Fruit fly (Drosophila melanogaster) whole organism, prepupa: ENCODE results near the gene Tsp26A.

Experiments
- Blimp-1 ChIP-seq: fragments of 200-800 bp; sonication (Bioruptor generic); optimal IDR thresholded peaks from 3 replicates; lab custom pipeline; 2017; ENCODE audit warnings: missing biosample characterization, missing genetic modification characterization, mild to moderate bottlenecking, moderate library complexity, missing genetic modification reagents
- CG10631 ChIP-seq: fragments of 200-800 bp; sonication (Bioruptor generic); optimal IDR thresholded peaks from 2 replicates; lab custom pipeline; 2016; ENCODE audit warnings: missing biosample characterization, missing genetic modification characterization
- CG11762 ChIP-seq: fragments of 200-800 bp; sonication (Bioruptor generic); optimal IDR thresholded peaks from 3 replicates; lab custom pipeline; 2016; ENCODE audit warnings: missing biosample characterization, missing genetic modification characterization; ENCODE audit not compliant: insufficient read depth
- CG11902 ChIP-seq: fragments of 200-800 bp; sonication (Bioruptor generic); optimal IDR thresholded peaks from 3 replicates; lab custom pipeline; 2016; ENCODE audit warnings: missing biosample characterization, missing genetic modification characterization
- CG15336 ChIP-seq: fragments of 200-800 bp; sonication (Bioruptor generic); IDR thresholded peaks from 2 replicates; pipeline ENCODE4 v1.3.6; 2022; ENCODE audit warnings: missing biosample characterization, missing genetic modification characterization
- CG1621 ChIP-seq: fragments of 200-800 bp; sonication (Bioruptor generic); optimal IDR thresholded peaks from 3 replicates; lab custom pipeline; 2018; ENCODE audit warnings: missing biosample characterization, mild to moderate bottlenecking, missing genetic modification characterization
- CG16779 ChIP-seq: fragments of 200-800 bp; sonication (Bioruptor generic); optimal IDR thresholded peaks from 3 replicates; lab custom pipeline; 2017; ENCODE audit warnings: missing biosample characterization, mild to moderate bottlenecking, missing genetic modification characterization
- CG3032 ChIP-seq: fragments of 200-800 bp; optimal IDR thresholded peaks from 2 replicates; lab custom pipeline; 2019; ENCODE audit warnings: missing biosample characterization, mild to moderate bottlenecking, missing genetic modification characterization, moderate library complexity
- CG31627 ChIP-seq: fragments of 200-800 bp; sonication (Bioruptor generic); optimal IDR thresholded peaks from 3 replicates; lab custom pipeline; 2016; ENCODE audit warnings: missing biosample characterization, missing genetic modification characterization
- CG32006 ChIP-seq: fragments of 200-800 bp; sonication (Bioruptor generic); optimal IDR thresholded peaks from 3 replicates; lab custom pipeline; 2017; ENCODE audit warnings: missing biosample characterization, mild to moderate bottlenecking, missing genetic modification characterization
- CG34406 ChIP-seq: fragments of 200-800 bp; sonication (Bioruptor generic); optimal IDR thresholded peaks from 3 replicates; lab custom pipeline; 2016; ENCODE audit warnings: missing biosample characterization, missing genetic modification characterization
- CG3919 ChIP-seq: fragments of 200-800 bp; sonication (Bioruptor generic); optimal IDR thresholded peaks from 3 replicates; lab custom pipeline; 2016; ENCODE audit warnings: missing biosample characterization, missing genetic modification characterization
- CG4318 ChIP-seq: fragments of 200-800 bp; sonication (Bioruptor generic); optimal IDR thresholded peaks from 3 replicates; lab custom pipeline; 2017; ENCODE audit warnings: missing biosample characterization, mild to moderate bottlenecking, missing genetic modification characterization
- CG6792 ChIP-seq: fragments of 200-800 bp; sonication (Bioruptor generic); optimal IDR thresholded peaks from 3 replicates; lab custom pipeline; 2016; ENCODE audit warnings: missing biosample characterization, missing genetic modification characterization
- CG6808 ChIP-seq: fragments of 200-800 bp; sonication (Bioruptor generic); optimal IDR thresholded peaks from 3 replicates; lab custom pipeline; 2017; ENCODE audit warnings: missing biosample characterization, missing genetic modification characterization, mild to moderate bottlenecking, moderate library complexity, missing genetic modification reagents
- CG8632 ChIP-seq: fragments of 200-800 bp; sonication (Bioruptor generic); optimal IDR thresholded peaks from 3 replicates; lab custom pipeline; 2016; ENCODE audit warnings: missing biosample characterization, missing genetic modification characterization
- Eip75B ChIP-seq: fragments of 200-800 bp; sonication (Bioruptor generic); optimal IDR thresholded peaks from 3 replicates; lab custom pipeline; 2016; ENCODE audit warnings: missing biosample characterization, missing genetic modification characterization
- Eip78C ChIP-seq: fragments of 200-800 bp; sonication (Bioruptor generic); peaks from one replicate; lab custom pipeline; 2016; ENCODE audit warnings: missing biosample characterization, missing genetic modification characterization
- Eip93F ChIP-seq: fragments of 200-800 bp; sonication (Bioruptor generic); optimal IDR thresholded peaks from 2 replicates; lab custom pipeline; 2016; ENCODE audit warnings: missing biosample characterization, mild to moderate bottlenecking, missing genetic modification characterization
- Hr39 ChIP-seq: fragments of 200-800 bp; sonication (Bioruptor generic); optimal IDR thresholded peaks from 2 replicates; lab custom pipeline; 2016; ENCODE audit warnings: missing biosample characterization, missing genetic modification characterization
- Hr4 ChIP-seq: fragments of 200-800 bp; sonication (Bioruptor generic); optimal IDR thresholded peaks from 3 replicates; lab custom pipeline; 2016; ENCODE audit warnings: missing biosample characterization, missing genetic modification characterization
- OdsH ChIP-seq: fragments of 200-800 bp; sonication (Bioruptor generic); optimal IDR thresholded peaks from 3 replicates; lab custom pipeline; 2016; ENCODE audit warnings: missing biosample characterization, missing genetic modification characterization
- Smox ChIP-seq: fragments of 200-800 bp; sonication (Bioruptor generic); optimal IDR thresholded peaks from 3 replicates; lab custom pipeline; 2016; ENCODE audit warnings: missing biosample characterization, missing genetic modification characterization
- Sox102F ChIP-seq: fragments of 200-800 bp; sonication (Bioruptor generic); optimal IDR thresholded peaks from 2 replicates; lab custom pipeline; 2016; ENCODE audit warnings: missing biosample characterization, mild to moderate bottlenecking, missing genetic modification characterization
- Sox14 ChIP-seq: fragments of 200-800 bp; sonication (Bioruptor generic); optimal IDR thresholded peaks from 3 replicates; lab custom pipeline; 2016; ENCODE audit warnings: missing biosample characterization, missing genetic modification characterization
- Sox15 ChIP-seq: fragments of 200-800 bp; sonication (Bioruptor generic); optimal IDR thresholded peaks from 3 replicates; lab custom pipeline; 2016; ENCODE audit warnings: missing biosample characterization, missing genetic modification characterization
- achi ChIP-seq: fragments of 200-800 bp; sonication (Bioruptor generic); optimal IDR thresholded peaks from 3 replicates; lab custom pipeline; 2016; ENCODE audit warnings: missing biosample characterization, missing genetic modification characterization
- acj6 ChIP-seq: fragments of 200-800 bp; sonication (Bioruptor generic); optimal IDR thresholded peaks from 3 replicates; lab custom pipeline; 2016; ENCODE audit warnings: missing biosample characterization, missing genetic modification characterization
- cyc ChIP-seq: fragments of 200-800 bp; sonication (Bioruptor generic); optimal IDR thresholded peaks from 3 replicates; lab custom pipeline; 2016; ENCODE audit warnings: missing biosample characterization, missing genetic modification characterization
- dac ChIP-seq: fragments of 200-800 bp; sonication (Bioruptor generic); optimal IDR thresholded peaks from 2 replicates; lab custom pipeline; 2017; ENCODE audit warnings: missing biosample characterization, mild to moderate bottlenecking, missing genetic modification characterization
- eg ChIP-seq: fragments of 200-800 bp; sonication (Bioruptor generic); IDR thresholded peaks from 3 replicates; pipeline ENCODE4 v1.3.6; 2022; ENCODE audit warnings: missing biosample characterization, missing genetic modification characterization
- esn ChIP-seq: fragments of 200-800 bp; sonication (Bioruptor generic); optimal IDR thresholded peaks from 2 replicates; lab custom pipeline; 2016; ENCODE audit warnings: missing biosample characterization, mild to moderate bottlenecking, missing genetic modification characterization, moderate library complexity
- fd59A ChIP-seq: fragments of 200-800 bp; sonication (Bioruptor generic); optimal IDR thresholded peaks from 2 replicates; lab custom pipeline; 2017; ENCODE audit warnings: missing biosample characterization, mild to moderate bottlenecking, missing genetic modification characterization, missing genetic modification reagents
- fd85E ChIP-seq: fragments of 200-800 bp; sonication (Bioruptor generic); optimal IDR thresholded peaks from 3 replicates; lab custom pipeline; 2016; ENCODE audit warnings: missing biosample characterization, missing genetic modification characterization
- lz ChIP-seq: fragments of 200-800 bp; sonication (Bioruptor generic); optimal IDR thresholded peaks from 3 replicates; lab custom pipeline; 2016; ENCODE audit warnings: missing biosample characterization, missing genetic modification characterization
- net ChIP-seq: fragments of 200-800 bp; sonication (Bioruptor generic); optimal IDR thresholded peaks from 3 replicates; lab custom pipeline; 2016; ENCODE audit warnings: missing biosample characterization, missing genetic modification characterization
- spab ChIP-seq: fragments of 200-800 bp; sonication (Bioruptor generic); optimal IDR thresholded peaks from 2 replicates; lab custom pipeline; 2017; ENCODE audit warnings: missing biosample characterization, mild to moderate bottlenecking, missing genetic modification characterization, missing genetic modification reagents
- svp ChIP-seq: fragments of 200-800 bp; sonication (Bioruptor generic); peaks from one replicate; lab custom pipeline; 2016; ENCODE audit warnings: missing biosample characterization, missing genetic modification characterization
- topi ChIP-seq: fragments of 200-800 bp; sonication (Bioruptor generic); optimal IDR thresholded peaks from 3 replicates; lab custom pipeline; 2016; ENCODE audit warnings: missing biosample characterization, missing genetic modification characterization

Tsp26A gene

DNA sequence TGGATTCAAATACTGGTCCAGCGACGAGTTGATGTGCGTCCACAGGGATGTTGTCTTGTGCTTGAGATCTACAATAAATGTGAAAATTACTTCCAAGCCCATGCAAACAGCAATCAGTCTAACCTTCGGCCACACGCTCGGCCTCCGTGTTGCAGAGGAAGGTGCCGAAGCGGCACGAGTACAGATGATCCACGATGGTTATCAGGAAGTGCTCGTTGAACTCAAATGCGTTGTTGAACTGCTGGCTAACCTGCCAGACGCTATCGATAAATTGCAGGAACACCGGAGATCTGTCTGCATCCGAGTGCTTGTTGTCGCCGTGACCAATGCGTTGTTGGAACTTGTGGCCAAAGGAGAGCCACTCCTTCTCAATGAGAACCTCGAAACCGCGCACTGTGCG is 35.1 kb downstream of the Tsp26A start:
- TF ChIP-seq Hr4 (GFP tag; lab: Kevin White, UChicago) = no peak
- TF ChIP-seq Smox (GFP tag; lab: Kevin White, UChicago) = no peak
- TF ChIP-seq CG6808 (GFP tag; lab: Kevin White, UChicago) = no peak
- peak; percentile 91 for TF ChIP-seq svp
- TF ChIP-seq fd59A = no peak
- no peak for TF ChIP-seq CG4318 (GFP tag; lab: Kevin White, UChicago)

- TF ChIP-seq Eip78C (GFP tag; lab: Kevin White, UChicago) (peak; percentile 69), fd85E (GFP tag; lab: Kevin White, UChicago) (no peak), CG6808 (GFP tag; lab: Kevin White, UChicago) (peak; percentile 66)
- TF ChIP-seq, all 60 proteins: peak for 2
Measured at dm6 chr2L:6036710-6037109, 36.7 kb downstream of the Tsp26A start, which contains the start of gene mtm. Gene mtm (minus strand): TSS chr2L:6037015.

DNA sequence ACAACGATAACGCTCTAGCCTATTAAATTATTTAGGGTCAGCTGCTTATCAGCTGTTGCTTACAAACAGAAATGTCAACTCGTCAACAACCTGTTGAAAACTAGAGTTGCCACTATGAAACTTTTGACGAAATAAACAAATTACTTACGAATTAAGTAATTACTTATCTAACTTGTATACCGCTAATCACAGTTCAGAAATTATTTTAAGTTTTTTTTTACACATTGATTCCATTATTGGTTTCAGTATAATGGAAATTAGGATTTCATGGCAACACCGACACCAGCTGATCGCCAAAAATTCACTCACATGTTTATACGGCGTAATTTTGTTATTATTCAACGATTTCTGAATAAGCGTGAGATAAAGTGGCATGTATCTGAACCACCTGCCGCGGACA is 37.8 kb downstream of the Tsp26A start, which contains the start of the genes CG9117 and CG31643:
Gene CG9117 (minus strand): TSS at position 73 of the 400 bp plus-strand sequence.
Gene CG31643 (plus strand): TSS at position 288 of the 400 bp plus-strand sequence.
- TF ChIP-seq CG8632 (GFP tag; lab: Kevin White, UChicago) = no peak
- TF ChIP-seq OdsH (GFP tag; lab: Kevin White, UChicago) = no peak
- TF ChIP-seq acj6 (GFP tag; lab: Kevin White, UChicago) = no peak
- TF ChIP-seq CG3919 = no peak
- TF ChIP-seq CG32006 (GFP tag; lab: Kevin White, UChicago) = no peak
- no peak for TF ChIP-seq fd59A
- peak; percentile 73 for TF ChIP-seq CG31627 (GFP tag; lab: Kevin White, UChicago)
- no peak for TF ChIP-seq dac (GFP tag; lab: Kevin White, UChicago)
- TF ChIP-seq esn (GFP tag; lab: Kevin White, UChicago) = peak; percentile 79
- TF ChIP-seq CG6808 (GFP tag; lab: Kevin White, UChicago) = peak; percentile 39
- peak; percentile 62 for TF ChIP-seq CG15336 (GFP tag; lab: Robert Waterston, UW)
- peak; percentile 73 for TF ChIP-seq achi (GFP tag; lab: Kevin White, UChicago)
- TF ChIP-seq fd85E (GFP tag; lab: Kevin White, UChicago) = no peak
- TF ChIP-seq eg = peak; percentile 70
- no peak for TF ChIP-seq CG10631 (GFP tag; lab: Kevin White, UChicago)
- TF ChIP-seq net = peak; percentile 40
- TF ChIP-seq CG11762 (GFP tag; lab: Kevin White, UChicago) = peak; percentile 18
- TF ChIP-seq CG3032 (tag; lab: Kevin White, UChicago) = peak; percentile 46
- no peak for TF ChIP-seq Eip75B (GFP tag; lab: Kevin White, UChicago)
- no peak for TF ChIP-seq spab (GFP tag; lab: Kevin White, UChicago)
- no peak for TF ChIP-seq Hr4 (GFP tag; lab: Kevin White, UChicago)
- peak; percentile 84 for TF ChIP-seq Eip78C (GFP tag; lab: Kevin White, UChicago)
- TF ChIP-seq CG6792 (GFP tag; lab: Kevin White, UChicago) = peak; percentile 51
- no peak for TF ChIP-seq CG11902
- peak; percentile 72 for TF ChIP-seq Sox14
- peak; percentile 62 for TF ChIP-seq topi
- peak; percentile 75 for TF ChIP-seq CG1621 (tag; lab: Kevin White, UChicago)
- peak; percentile 95 for TF ChIP-seq svp
- peak; percentile 73 for TF ChIP-seq Hr39 (GFP tag; lab: Kevin White, UChicago)
- TF ChIP-seq Sox102F = no peak
- peak; percentile 65 for TF ChIP-seq lz (GFP tag; lab: Kevin White, UChicago)
- no peak for TF ChIP-seq Blimp-1 (GFP tag; lab: Kevin White, UChicago)
- TF ChIP-seq cyc (GFP tag; lab: Kevin White, UChicago) = peak; percentile 67
- TF ChIP-seq CG16779 (tag; lab: Kevin White, UChicago) = no peak
- peak; percentile 26 for TF ChIP-seq Sox15
- TF ChIP-seq Eip93F (GFP tag; lab: Kevin White, UChicago) = peak; percentile 47
- TF ChIP-seq CG34406 (GFP tag; lab: Kevin White, UChicago) = peak; percentile 55
